Fruit fly (Drosophila melanogaster) whole organism, pupa: ENCODE measurements around the gene Fum2.

Source experiments
- CG12605 ChIP-seq: fragments of 200-800 bp; sonication (Bioruptor generic); IDR thresholded peaks from 2 replicates; pipeline ENCODE4 v1.3.6; 2022; ENCODE audit warnings: missing biosample characterization, missing genetic modification characterization
- CG15710 ChIP-seq: fragments of 200-800 bp; sonication (Bioruptor generic); optimal IDR thresholded peaks from 2 replicates; lab custom pipeline; 2018; ENCODE audit warnings: missing biosample characterization, mild to moderate bottlenecking, missing genetic modification characterization, moderate library complexity
- CG32121 ChIP-seq: fragments of 200-800 bp; sonication (Bioruptor generic); IDR thresholded peaks from 2 replicates; pipeline ENCODE4 v1.3.6; 2022; ENCODE audit warnings: missing biosample characterization, missing genetic modification characterization
- CG4496 ChIP-seq: fragments of 200-800 bp; sonication (Bioruptor generic); IDR thresholded peaks from 3 replicates; pipeline ENCODE4 v1.3.6; 2022; ENCODE audit warnings: missing biosample characterization, missing genetic modification characterization
- CG9948 ChIP-seq: fragments of 200-800 bp; sonication (Bioruptor generic); optimal IDR thresholded peaks from 2 replicates; lab custom pipeline; 2018; ENCODE audit warnings: missing biosample characterization, mild to moderate bottlenecking, missing genetic modification characterization, moderate library complexity
- D1 ChIP-seq: fragments of 200-800 bp; sonication (Bioruptor generic); optimal IDR thresholded peaks from 2 replicates; lab custom pipeline; 2018; ENCODE audit warnings: missing biosample characterization, mild to moderate bottlenecking, missing genetic modification characterization, moderate library complexity
- EcR ChIP-seq: fragments of 200-800 bp; sonication (Bioruptor generic); optimal IDR thresholded peaks from 3 replicates; lab custom pipeline; 2019; ENCODE audit warnings: missing biosample characterization, missing genetic modification characterization, mild to moderate bottlenecking, moderate library complexity, missing genetic modification reagents
- Ets98B ChIP-seq: fragments of 200-800 bp; sonication (Bioruptor generic); IDR thresholded peaks from 2 replicates; pipeline ENCODE4 v1.3.6; 2022; ENCODE audit warnings: missing biosample characterization, missing genetic modification characterization
- Snoo ChIP-seq: fragments of 200-800 bp; sonication (Bioruptor generic); optimal IDR thresholded peaks from 3 replicates; lab custom pipeline; 2017; ENCODE audit warnings: missing biosample characterization, mild to moderate bottlenecking, missing genetic modification characterization, inconsistent platforms
- rn ChIP-seq: fragments of 200-800 bp; sonication (Bioruptor generic); IDR thresholded peaks from 2 replicates; pipeline ENCODE4 v1.3.6; 2022; ENCODE audit warnings: missing biosample characterization, missing genetic modification characterization

- TF ChIP-seq EcR (GFP tag; lab: Kevin White, UChicago) (no peak), CG32121 (GFP tag; lab: Robert Waterston, UW) (no peak), D1 (no peak), Ets98B (GFP tag; lab: Robert Waterston, UW) (no peak), CG9948 (tag; lab: Kevin White, UChicago) (no peak), Snoo (no peak), CG12605 (no peak), rn (GFP tag; lab: Robert Waterston, UW) (no peak), CG4496 (GFP tag; lab: Robert Waterston, UW) (no peak), CG15710 (tag; lab: Kevin White, UChicago) (no peak)
Observed at dm6 chrX:6688620-6689400, 7.2 kb downstream of the Fum2 start, which contains the start of gene CG3184.
